Worm (Caenorhabditis elegans) whole organism, L3 larva: ENCODE data around the gene B0252.5.

ENCODE experiments used
- ceh-82 ChIP-seq: fragments of 150-350 bp; optimal IDR thresholded peaks from 2 replicates; lab custom pipeline; 2014; ENCODE audit warnings: missing biosample characterization, missing genetic modification characterization
- elt-2 ChIP-seq: sonication (generic microtip); optimal IDR thresholded peaks from 2 replicates; lab custom pipeline; 2016; ENCODE audit warnings: missing genetic modification reagents, mild to moderate bottlenecking, missing genetic modification characterization, missing compliant biosample characterization
- fkh-2 ChIP-seq: fragments of 150-350 bp; optimal IDR thresholded peaks from 2 replicates; lab custom pipeline; 2014; ENCODE audit warnings: missing biosample characterization, missing genetic modification reagents, missing genetic modification characterization
- mdl-1 ChIP-seq: fragments of 150-350 bp; optimal IDR thresholded peaks from 2 replicates; lab custom pipeline; 2014; ENCODE audit warnings: missing biosample characterization, missing genetic modification characterization
- nhr-25 ChIP-seq: sonication (generic microtip); optimal IDR thresholded peaks from 2 replicates; lab custom pipeline; 2017; ENCODE audit warnings: missing biosample characterization, missing genetic modification characterization
- nhr-77 ChIP-seq: fragments of 150-350 bp; optimal IDR thresholded peaks from 2 replicates; lab custom pipeline; 2014; ENCODE audit warnings: missing biosample characterization, missing genetic modification characterization
- pha-4 ChIP-seq: fragments of 150-350 bp; optimal IDR thresholded peaks from 2 replicates; lab custom pipeline; 2014; ENCODE audit warnings: missing biosample characterization, missing genetic modification reagents, missing genetic modification characterization
- pqm-1 ChIP-seq: fragments of 150-350 bp; optimal IDR thresholded peaks from 2 replicates; lab custom pipeline; 2017; ENCODE audit warnings: missing biosample characterization, missing genetic modification characterization, inconsistent platforms

DNA sequence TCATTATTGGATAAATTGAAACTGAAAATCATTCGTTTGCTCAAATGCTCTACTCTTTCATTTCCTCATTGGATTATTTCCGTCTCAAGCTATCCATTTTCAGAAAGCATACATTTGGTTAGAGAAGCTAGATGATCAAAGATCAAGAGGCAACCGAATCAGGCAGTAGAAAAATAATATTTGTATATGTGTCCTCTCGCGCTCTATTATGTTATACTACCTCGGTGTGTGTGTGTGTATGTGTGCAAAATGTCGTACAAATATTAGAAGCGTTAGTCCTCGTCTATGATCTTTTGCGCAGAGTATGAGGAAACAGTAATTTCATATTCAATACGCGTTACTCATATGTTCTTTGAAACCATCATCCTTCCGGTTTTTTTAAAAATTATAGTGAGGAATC is 18.4 kb upstream of the B0252.5 start:
- no peak for TF ChIP-seq mdl-1 (tag; lab: Kevin White, UChicago)
- TF ChIP-seq pha-4 (tag; lab: Kevin White, UChicago) = peak; percentile 74
- no peak for TF ChIP-seq nhr-77
- no peak for TF ChIP-seq fkh-2 (tag; lab: Kevin White, UChicago)
- no peak for TF ChIP-seq ceh-82 (tag; lab: Kevin White, UChicago)
- no peak for TF ChIP-seq elt-2 (tag; lab: Kevin White, UChicago)
- no peak for TF ChIP-seq nhr-25
- no peak for TF ChIP-seq pqm-1 (tag; lab: Kevin White, UChicago)
